Fruit fly (Drosophila melanogaster) whole organism, embryonic: ENCODE data around the gene CG42671.

Experiments
- CG12744 ChIP-seq: fragments of 200-800 bp; sonication (Bioruptor generic); optimal IDR thresholded peaks from 2 replicates; lab custom pipeline; 2016; ENCODE audit warnings: missing biosample characterization, missing genetic modification characterization
- CG13624 ChIP-seq: fragments of 200-800 bp; sonication (Bioruptor generic); optimal IDR thresholded peaks from 2 replicates; lab custom pipeline; 2016; ENCODE audit warnings: missing biosample characterization, missing genetic modification characterization
- CG13894 ChIP-seq: fragments of 200-800 bp; sonication (Bioruptor generic); optimal IDR thresholded peaks from 3 replicates; lab custom pipeline; 2018; ENCODE audit warnings: missing biosample characterization, mild to moderate bottlenecking, missing genetic modification characterization, moderate library complexity
- CG14050 ChIP-seq: fragments of 200-800 bp; sonication (Bioruptor generic); IDR thresholded peaks from 3 replicates; pipeline ENCODE4 v1.3.6; 2022; ENCODE audit warnings: missing biosample characterization, missing genetic modification characterization
- CG14441 ChIP-seq: fragments of 200-800 bp; sonication (Bioruptor generic); IDR thresholded peaks from 2 replicates; pipeline ENCODE4 v1.3.6; 2022; ENCODE audit warnings: missing biosample characterization, missing genetic modification characterization
- CG15269 ChIP-seq: fragments of 200-800 bp; sonication (Bioruptor generic); optimal IDR thresholded peaks from 2 replicates; lab custom pipeline; 2018; ENCODE audit warnings: missing biosample characterization, mild to moderate bottlenecking, missing genetic modification characterization, moderate library complexity
- CG15514 ChIP-seq: fragments of 200-800 bp; sonication (Bioruptor generic); optimal IDR thresholded peaks from 3 replicates; lab custom pipeline; 2017; ENCODE audit warnings: missing biosample characterization, missing genetic modification characterization, mild to moderate bottlenecking, moderate library complexity, missing genetic modification reagents
- CG1602 ChIP-seq: fragments of 200-800 bp; sonication (Bioruptor generic); optimal IDR thresholded peaks from 3 replicates; lab custom pipeline; 2016; ENCODE audit warnings: missing biosample characterization, missing genetic modification characterization
- CG17186 ChIP-seq: fragments of 200-800 bp; sonication (Bioruptor generic); optimal IDR thresholded peaks from 3 replicates; lab custom pipeline; 2017; ENCODE audit warnings: missing biosample characterization, missing genetic modification reagents, missing genetic modification characterization
- CG17829 ChIP-seq: fragments of 200-800 bp; optimal IDR thresholded peaks from 2 replicates; lab custom pipeline; 2019; ENCODE audit warnings: missing biosample characterization, mild to moderate bottlenecking, missing genetic modification characterization, moderate library complexity
- CG2712 ChIP-seq: fragments of 200-800 bp; optimal IDR thresholded peaks from 3 replicates; lab custom pipeline; 2019; ENCODE audit warnings: missing biosample characterization, mild to moderate bottlenecking, missing genetic modification characterization, moderate library complexity
- CG32767 ChIP-seq: fragments of 200-800 bp; sonication (Bioruptor generic); IDR thresholded peaks from 2 replicates; pipeline ENCODE4 v1.3.6; 2022; ENCODE audit warnings: missing biosample characterization, missing genetic modification characterization
- CG3847 ChIP-seq: fragments of 200-800 bp; sonication (Bioruptor generic); IDR thresholded peaks from 2 replicates; pipeline ENCODE4 v1.3.6; 2022; ENCODE audit warnings: missing biosample characterization, missing genetic modification characterization
- CG4328 ChIP-seq: fragments of 200-800 bp; sonication (Bioruptor generic); optimal IDR thresholded peaks from 3 replicates; lab custom pipeline; 2017; ENCODE audit warnings: missing biosample characterization, missing genetic modification reagents, missing genetic modification characterization
- CG4360 ChIP-seq: fragments of 200-800 bp; sonication (Bioruptor generic); IDR thresholded peaks from 2 replicates; pipeline ENCODE4 v1.3.6; 2022; ENCODE audit warnings: missing biosample characterization, missing genetic modification characterization
- CG4854 ChIP-seq: fragments of 200-800 bp; sonication (Bioruptor generic); optimal IDR thresholded peaks from 2 replicates; lab custom pipeline; 2016; ENCODE audit warnings: missing biosample characterization, missing genetic modification characterization, inconsistent platforms
- CG6689 ChIP-seq: fragments of 200-800 bp; sonication (Bioruptor generic); IDR thresholded peaks from 2 replicates; pipeline ENCODE4 v1.3.6; 2022; ENCODE audit warnings: missing biosample characterization, missing genetic modification characterization
- CG6813 ChIP-seq: fragments of 200-800 bp; sonication (Bioruptor generic); optimal IDR thresholded peaks from 2 replicates; lab custom pipeline; 2017; ENCODE audit warnings: missing biosample characterization, missing genetic modification characterization, mild to moderate bottlenecking, moderate library complexity, missing genetic modification reagents
- CG8290 ChIP-seq, 3 experiments: fragments of 200-800 bp; sonication (Bioruptor generic); optimal IDR thresholded peaks; 2 replicates each; lab custom pipeline; 2016 to 2019; ENCODE audit warnings: missing biosample characterization in 3 of 3, missing genetic modification characterization in 3 of 3, mild to moderate bottlenecking in 2 of 3, moderate library complexity in 1 of 3
- D ChIP-seq, 2 experiments: fragments of 200-800 bp in 1 of 2; fragments of >200 bp in 1 of 2; sonication (Bioruptor generic) in 1 of 2; optimal IDR thresholded peaks; 2 replicates in 1 of 2; 3 replicates in 1 of 2; lab custom pipeline; 2017; ENCODE audit warnings: mild to moderate bottlenecking in 1 of 2, missing biosample characterization in 1 of 2, missing genetic modification characterization in 1 of 2, missing genetic modification reagents in 1 of 2
- Dbx ChIP-seq: fragments of 200-800 bp; sonication (Bioruptor generic); IDR thresholded peaks from 3 replicates; pipeline ENCODE4 v1.3.6; 2022; ENCODE audit warnings: missing biosample characterization, missing genetic modification characterization
- Doc2 ChIP-seq: fragments of 200-800 bp; sonication (Bioruptor generic); IDR thresholded peaks from 2 replicates; pipeline ENCODE4 v1.3.6; 2022; ENCODE audit warnings: missing biosample characterization, missing genetic modification characterization
- Hr39 ChIP-seq: fragments of >200 bp; optimal IDR thresholded peaks from 2 replicates; lab custom pipeline; 2017
- MTF-1 ChIP-seq: fragments of 200-800 bp; sonication (Bioruptor generic); optimal IDR thresholded peaks from 2 replicates; lab custom pipeline; 2018; ENCODE audit warnings: missing biosample characterization, mild to moderate bottlenecking, missing genetic modification characterization, borderline replicate concordance
- Mad ChIP-seq: fragments of 200-800 bp; sonication (Bioruptor generic); optimal IDR thresholded peaks from 2 replicates; lab custom pipeline; 2016; ENCODE audit warnings: missing biosample characterization, missing genetic modification characterization
- Med ChIP-seq: fragments of 200-800 bp; sonication (Bioruptor generic); peaks from one replicate; lab custom pipeline; 2016; ENCODE audit warnings: missing biosample characterization, missing genetic modification characterization, mild to moderate bottlenecking, inconsistent platforms, moderate library complexity
- Nf-YC ChIP-seq: fragments of 200-800 bp; optimal IDR thresholded peaks from 3 replicates; lab custom pipeline; 2019; ENCODE audit warnings: missing biosample characterization, mild to moderate bottlenecking, missing genetic modification characterization, moderate library complexity
- Opbp ChIP-seq: fragments of 200-800 bp; sonication (Bioruptor generic); IDR thresholded peaks from 3 replicates; pipeline ENCODE4 v1.3.6; 2022; ENCODE audit warnings: missing biosample characterization, missing genetic modification characterization; ENCODE audit not compliant: partially characterized antibody
- PHDP ChIP-seq: fragments of 200-800 bp; sonication (Bioruptor generic); optimal IDR thresholded peaks from 3 replicates; lab custom pipeline; 2018; ENCODE audit warnings: missing biosample characterization, mild to moderate bottlenecking, missing genetic modification characterization, moderate library complexity
- Sin3A ChIP-seq: fragments of >200 bp; optimal IDR thresholded peaks from 2 replicates; lab custom pipeline; 2018
- Usf ChIP-seq: fragments of 200-800 bp; sonication (Bioruptor generic); optimal IDR thresholded peaks from 2 replicates; lab custom pipeline; 2017; ENCODE audit warnings: missing genotype, missing biosample characterization, missing genetic modification characterization
- br ChIP-seq: fragments of >200 bp; optimal IDR thresholded peaks from 2 replicates; lab custom pipeline; 2017
- crc ChIP-seq: fragments of 200-800 bp; sonication (Bioruptor generic); optimal IDR thresholded peaks from 2 replicates; lab custom pipeline; 2016; ENCODE audit warnings: missing biosample characterization, missing genetic modification characterization
- fd96Cb ChIP-seq: fragments of 200-800 bp; sonication (Bioruptor generic); optimal IDR thresholded peaks from 2 replicates; lab custom pipeline; 2018; ENCODE audit warnings: missing biosample characterization, mild to moderate bottlenecking, missing genetic modification characterization, moderate library complexity
- gcm ChIP-seq: fragments of 200-800 bp; sonication (Bioruptor generic); optimal IDR thresholded peaks from 2 replicates; lab custom pipeline; 2019; ENCODE audit warnings: missing biosample characterization, mild to moderate bottlenecking, missing genetic modification characterization, moderate library complexity
- gro ChIP-seq: fragments of 200-800 bp; sonication (Bioruptor generic); optimal IDR thresholded peaks from 2 replicates; lab custom pipeline; 2016; ENCODE audit warnings: missing biosample characterization, missing genetic modification characterization
- ham ChIP-seq: fragments of 200-800 bp; sonication (Bioruptor generic); IDR thresholded peaks from 2 replicates; pipeline ENCODE4 v1.3.6; 2022; ENCODE audit warnings: missing biosample characterization, missing genetic modification characterization
- ken ChIP-seq: fragments of 200-800 bp; sonication (Bioruptor generic); IDR thresholded peaks from 3 replicates; pipeline ENCODE4 v1.3.6; 2022; ENCODE audit warnings: missing biosample characterization, missing genetic modification characterization
- lbe ChIP-seq: fragments of 200-800 bp; sonication (Bioruptor generic); optimal IDR thresholded peaks from 2 replicates; lab custom pipeline; 2016; ENCODE audit warnings: missing biosample characterization, mild to moderate bottlenecking, missing genetic modification characterization
- maf-S ChIP-seq: fragments of 200-800 bp; sonication (Bioruptor generic); optimal IDR thresholded peaks from 2 replicates; lab custom pipeline; 2016; ENCODE audit warnings: missing biosample characterization, missing genetic modification characterization
- oc ChIP-seq: fragments of 200-800 bp; sonication (Bioruptor generic); optimal IDR thresholded peaks from 2 replicates; lab custom pipeline; 2018; ENCODE audit warnings: missing biosample characterization, mild to moderate bottlenecking, missing genetic modification characterization, moderate library complexity
- otp ChIP-seq: fragments of 200-800 bp; sonication (Bioruptor generic); IDR thresholded peaks from 3 replicates; pipeline ENCODE4, ENCODE4 v1.3.6; 2022; ENCODE audit warnings: missing biosample characterization, missing genetic modification characterization
- scrt ChIP-seq: fragments of 200-800 bp; sonication (Bioruptor generic); optimal IDR thresholded peaks from 2 replicates; lab custom pipeline; 2018; ENCODE audit warnings: missing biosample characterization, mild to moderate bottlenecking, missing genetic modification characterization, moderate library complexity
- sens-2 ChIP-seq: fragments of 200-800 bp; sonication (Bioruptor generic); IDR thresholded peaks from 2 replicates; pipeline ENCODE4 v1.3.6; 2022; ENCODE audit warnings: missing biosample characterization, missing genetic modification characterization
- sqz ChIP-seq: fragments of 200-800 bp; sonication (Bioruptor generic); optimal IDR thresholded peaks from 3 replicates; lab custom pipeline; 2018; ENCODE audit warnings: missing biosample characterization, mild to moderate bottlenecking, missing genetic modification characterization
- tna ChIP-seq: fragments of 200-800 bp; sonication (Bioruptor generic); IDR thresholded peaks from 2 replicates; pipeline ENCODE4 v1.3.6; 2022; ENCODE audit warnings: missing biosample characterization, missing genetic modification characterization; ENCODE audit not compliant: partially characterized antibody
- ttk ChIP-seq: fragments of 200-800 bp; sonication (Bioruptor generic); IDR thresholded peaks from 2 replicates; pipeline ENCODE4 v2.1.2; 2022; ENCODE audit warnings: missing biosample characterization, missing genetic modification characterization
- tup ChIP-seq: fragments of 200-800 bp; sonication (Bioruptor generic); optimal IDR thresholded peaks from 2 replicates; lab custom pipeline; 2016; ENCODE audit warnings: missing biosample characterization, mild to moderate bottlenecking, missing genetic modification characterization, moderate library complexity
- z ChIP-seq: fragments of 200-800 bp; sonication (Bioruptor generic); IDR thresholded peaks from 3 replicates; pipeline ENCODE4 v1.3.6; 2022; ENCODE audit warnings: missing biosample characterization, missing genetic modification characterization
- zen ChIP-seq: fragments of 200-800 bp; sonication (Bioruptor generic); optimal IDR thresholded peaks from 3 replicates; lab custom pipeline; 2018; ENCODE audit warnings: missing biosample characterization, mild to moderate bottlenecking, missing genetic modification characterization, moderate library complexity

CG42671 gene

dm6 chr3L:11197291-11198021, 16.8 kb upstream of the CG42671 start, which contains the start of gene GlcAT-P (continued):
- TF ChIP-seq CG6813 (no peak), tup (GFP tag; lab: Kevin White, UChicago) (no peak), MTF-1 (GFP tag; lab: Kevin White, UChicago) (no peak), CG15514 (GFP tag; lab: Kevin White, UChicago) (peak; percentile 12), CG1602 (peak; percentile 48), CG13624 (no peak), Mad (GFP tag; lab: Kevin White, UChicago) (no peak), sens-2 (GFP tag; lab: Robert Waterston, UW) (no peak), lbe (GFP tag; lab: Kevin White, UChicago) (no peak), CG4854 (GFP tag; lab: Kevin White, UChicago) (no peak), gcm (peak; percentile 61), crc (GFP tag; lab: Kevin White, UChicago) (no peak), CG6689 (GFP tag; lab: Robert Waterston, UW) (peak; percentile 88), Nf-YC (peak; percentile 71), ttk (GFP tag; lab: Robert Waterston, UW) (no peak), Dbx (GFP tag; lab: Robert Waterston, UW) (peak; percentile 73), ken (no peak), Hr39 (lab: Kevin White, UChicago) (no peak), br (lab: Kevin White, UChicago) (no peak), CG14441 (GFP tag; lab: Robert Waterston, UW) (peak; percentile 46), gro (no peak), otp (GFP tag; lab: Robert Waterston, UW) (no peak), CG32767 (GFP tag; lab: Robert Waterston, UW) (peak; percentile 74), oc (tag; lab: Kevin White, UChicago) (no peak), sqz (GFP tag; lab: Kevin White, UChicago) (peak; percentile 71), CG4328 (GFP tag; lab: Kevin White, UChicago) (peak; percentile 32), Opbp (GFP tag; lab: Robert Waterston, UW) (no peak), CG3847 (GFP tag; lab: Robert Waterston, UW) (peak; percentile 68), maf-S (GFP tag; lab: Kevin White, UChicago) (no peak), Doc2 (GFP tag; lab: Robert Waterston, UW) (no peak), scrt (GFP tag; lab: Kevin White, UChicago) (peak; percentile 29), CG13894 (peak; percentile 46), CG2712 (tag; lab: Kevin White, UChicago) (peak; percentile 86), CG4360 (GFP tag; lab: Robert Waterston, UW) (no peak), fd96Cb (tag; lab: Kevin White, UChicago) (peak; percentile 65), CG8290 (GFP tag; optimal IDR thresholded peaks at IDR 0.05; lab: Kevin White, UChicago) (peak; percentile 16), CG8290 (tag; optimal IDR thresholded peaks at IDR 0.05; lab: Kevin White, UChicago) (peak in 1 of 2 experiments; percentile 16), z (GFP tag; lab: Robert Waterston, UW) (no peak), Sin3A (lab: Kevin White, UChicago) (no peak), CG15269 (tag; lab: Kevin White, UChicago) (peak; percentile 85), D (optimal IDR thresholded peaks at IDR 0.05; lab: Kevin White, UChicago) (no peak), D (GFP tag; optimal IDR thresholded peaks at IDR 0.05; lab: Kevin White, UChicago) (peak; percentile 35), ham (no peak), CG14050 (peak; percentile 46; the same call in 2 of the 3 replicates), Med (GFP tag; lab: Kevin White, UChicago) (peak; percentile 50), CG17829 (tag; lab: Kevin White, UChicago) (peak; percentile 65), tna (GFP tag; lab: Robert Waterston, UW) (no peak), PHDP (tag; lab: Kevin White, UChicago) (peak; percentile 83), Usf (GFP tag; lab: Kevin White, UChicago) (no peak), CG17186 (no peak), CG12744 (no peak), zen (peak; percentile 4)
